Worm (Caenorhabditis elegans) whole organism, mixed stage, embryonic: ENCODE measurements around the gene T25B9.11.
A peak's percentile ranks its signal among the peaks of the same experiment; 100 is the strongest.

Experiments
- ceh-39 ChIP-seq: fragments of 150-350 bp; optimal IDR thresholded peaks from 2 replicates; lab custom pipeline; 2014; ENCODE audit warnings: missing biosample characterization, missing genetic modification characterization
- ces-1 ChIP-seq: fragments of 150-350 bp; optimal IDR thresholded peaks from 2 replicates; lab custom pipeline; 2014; ENCODE audit warnings: missing biosample characterization, missing genetic modification reagents, missing genetic modification characterization
- elt-1 ChIP-seq: sonication (generic microtip); optimal IDR thresholded peaks from 2 replicates; lab custom pipeline; 2017; ENCODE audit warnings: missing genetic modification characterization, mild to moderate bottlenecking, missing compliant biosample characterization, antibody characterized with exemption, moderate library complexity, borderline replicate concordance; ENCODE audit not compliant: insufficient read depth
- ham-2 ChIP-seq: fragments of 200-800 bp; sonication (Bioruptor generic); optimal IDR thresholded peaks from 2 replicates; lab custom pipeline; 2018; ENCODE audit warnings: mild to moderate bottlenecking, missing genetic modification characterization, missing compliant biosample characterization
- mab-5 ChIP-seq: fragments of 150-350 bp; optimal IDR thresholded peaks from 2 replicates; lab custom pipeline; 2014; ENCODE audit warnings: missing biosample characterization, missing genetic modification characterization
- nhr-2 ChIP-seq: fragments of 150-350 bp; optimal IDR thresholded peaks from 2 replicates; lab custom pipeline; 2014; ENCODE audit warnings: missing biosample characterization, missing genetic modification characterization
- pha-4 ChIP-seq: fragments of 150-350 bp; optimal IDR thresholded peaks from 2 replicates; lab custom pipeline; 2018; ENCODE audit warnings: missing biosample characterization, missing genetic modification reagents, missing genetic modification characterization
- ztf-11 ChIP-seq: fragments of 150-350 bp; optimal IDR thresholded peaks from 2 replicates; lab custom pipeline; 2014; ENCODE audit warnings: missing biosample characterization, missing genetic modification characterization

DNA sequence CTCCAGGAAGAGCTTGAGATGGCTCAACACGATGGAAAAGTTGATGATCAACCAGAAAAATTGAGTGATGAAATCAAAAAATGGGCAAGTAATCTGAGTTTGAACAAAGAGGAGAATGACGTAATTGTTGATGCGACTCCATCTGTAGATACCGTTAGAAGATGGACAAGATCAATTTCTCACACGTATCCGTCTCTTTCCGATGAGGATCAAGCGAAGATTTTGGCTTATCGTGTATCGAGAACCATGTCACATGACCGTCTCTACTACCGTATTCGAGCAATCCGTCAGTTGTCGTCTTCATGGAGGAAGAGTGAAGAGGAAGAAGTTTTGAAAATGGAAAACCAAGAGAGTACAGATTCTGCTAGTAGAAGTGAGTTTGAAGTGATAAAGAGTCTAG lies 46.2 kb upstream of the T25B9.11 start:
- TF ChIP-seq elt-1 (tag; lab: Kevin White, UChicago), result peak; percentile 83
- no peak for TF ChIP-seq nhr-2 (tag; lab: Kevin White, UChicago)
- TF ChIP-seq ztf-11, result no peak
- no peak for TF ChIP-seq ces-1 (GFP tag; lab: Kevin White, UChicago)
- no peak for TF ChIP-seq ham-2 (GFP tag; lab: Kevin White, UChicago)
- no peak for TF ChIP-seq ceh-39 (tag; lab: Kevin White, UChicago)
- no peak for TF ChIP-seq pha-4 (tag; lab: Kevin White, UChicago)
- no peak for TF ChIP-seq mab-5
